Worm (Caenorhabditis elegans): ENCODE measurements around the gene str-23.

ce11 chrV:15625561-15625960 is 19.1 kb upstream of the str-23 start, which contains the start of gene C55A1.11:
- no peak for TF ChIP-seq elt-3 (tag; optimal IDR thresholded peaks at IDR 0.05)
- no peak for TF ChIP-seq unc-62 (GFP tag; optimal IDR thresholded peaks at IDR 0.05)
- TF ChIP-seq nhr-11 (tag; optimal IDR thresholded peaks at IDR 0.05) = no peak
- no peak for TF ChIP-seq nhr-43 (tag; optimal IDR thresholded peaks at IDR 0.05; ENCODE audit: poor library complexity, severe bottlenecking)
- no peak for TF ChIP-seq pha-4 (tag; optimal IDR thresholded peaks at IDR 0.05)
- TF ChIP-seq ceh-28 (tag; optimal IDR thresholded peaks at IDR 0.05) = no peak
- TF ChIP-seq lin-15B (tag; optimal IDR thresholded peaks at IDR 0.05) = no peak
- TF ChIP-seq skn-1 (tag; optimal IDR thresholded peaks at IDR 0.05) = no peak
- no peak for TF ChIP-seq ztf-11 (tag; optimal IDR thresholded peaks at IDR 0.05)

Measured in whole organism, L3 larva.